Worm (Caenorhabditis elegans) whole organism, mixed stage, embryonic: ENCODE data around the gene fbxa-151.
A peak's percentile ranks its signal among the peaks of the same experiment; 100 is the strongest.

Source experiments
- M03D4.4 ChIP-seq: sonication (generic microtip); optimal IDR thresholded peaks from 2 replicates; lab custom pipeline; 2017; ENCODE audit warnings: mild to moderate bottlenecking, missing genetic modification characterization, missing compliant biosample characterization
- bed-3 ChIP-seq: fragments of 200-800 bp; sonication (Bioruptor generic); optimal IDR thresholded peaks from 3 replicates; lab custom pipeline; 2018; ENCODE audit warnings: mild to moderate bottlenecking, missing genetic modification characterization, moderate library complexity, missing compliant biosample characterization
- ceh-39 ChIP-seq: fragments of 150-350 bp; optimal IDR thresholded peaks from 2 replicates; lab custom pipeline; 2014; ENCODE audit warnings: missing biosample characterization, missing genetic modification characterization
- ceh-43 ChIP-seq: fragments of 200-800 bp; sonication (Bioruptor generic); optimal IDR thresholded peaks from 2 replicates; lab custom pipeline; 2018; ENCODE audit warnings: mild to moderate bottlenecking, missing genetic modification characterization, moderate library complexity, missing compliant biosample characterization
- ceh-83 ChIP-seq: fragments of 200-800 bp; sonication (Bioruptor generic); optimal IDR thresholded peaks from 2 replicates; lab custom pipeline; 2018; ENCODE audit warnings: mild to moderate bottlenecking, missing genetic modification characterization, missing compliant biosample characterization
- ces-1 ChIP-seq: fragments of 150-350 bp; optimal IDR thresholded peaks from 2 replicates; lab custom pipeline; 2014; ENCODE audit warnings: missing biosample characterization, missing genetic modification reagents, missing genetic modification characterization
- cnd-1 ChIP-seq: fragments of 200-800 bp; sonication (Bioruptor generic); optimal IDR thresholded peaks from 2 replicates; lab custom pipeline; 2018; ENCODE audit warnings: mild to moderate bottlenecking, missing genetic modification characterization, missing compliant biosample characterization
- drap-1 ChIP-seq: fragments of 200-800 bp; sonication (Bioruptor generic); optimal IDR thresholded peaks from 3 replicates; lab custom pipeline; 2018; ENCODE audit warnings: mild to moderate bottlenecking, missing genetic modification characterization, missing compliant biosample characterization
- elt-1 ChIP-seq: sonication (generic microtip); optimal IDR thresholded peaks from 2 replicates; lab custom pipeline; 2017; ENCODE audit warnings: missing genetic modification characterization, mild to moderate bottlenecking, missing compliant biosample characterization, antibody characterized with exemption, moderate library complexity, borderline replicate concordance; ENCODE audit not compliant: insufficient read depth
- elt-3 ChIP-seq: fragments of 150-350 bp; optimal IDR thresholded peaks from 2 replicates; lab custom pipeline; 2014; ENCODE audit warnings: missing biosample characterization, missing genetic modification characterization
- flh-1 ChIP-seq: fragments of 200-800 bp; sonication (Bioruptor generic); optimal IDR thresholded peaks from 2 replicates; lab custom pipeline; 2018; ENCODE audit warnings: mild to moderate bottlenecking, missing genetic modification characterization, moderate library complexity, missing compliant biosample characterization
- ham-2 ChIP-seq: fragments of 200-800 bp; sonication (Bioruptor generic); optimal IDR thresholded peaks from 2 replicates; lab custom pipeline; 2018; ENCODE audit warnings: mild to moderate bottlenecking, missing genetic modification characterization, missing compliant biosample characterization
- hlh-1 ChIP-seq: fragments of 150-350 bp; optimal IDR thresholded peaks from 2 replicates; lab custom pipeline; 2014; ENCODE audit warnings: missing biosample characterization, missing genetic modification reagents, missing genetic modification characterization
- lin-13 ChIP-seq: fragments of 150-350 bp; optimal IDR thresholded peaks from 2 replicates; lab custom pipeline; 2014; ENCODE audit warnings: missing biosample characterization, missing genetic modification characterization
- lsy-2 ChIP-seq: fragments of 150-350 bp; optimal IDR thresholded peaks from 2 replicates; lab custom pipeline; 2014; ENCODE audit warnings: missing biosample characterization, missing genetic modification characterization
- mep-1 ChIP-seq: fragments of 150-350 bp; optimal IDR thresholded peaks from 2 replicates; lab custom pipeline; 2017; ENCODE audit warnings: missing biosample characterization, missing genetic modification reagents, missing genetic modification characterization, inconsistent platforms
- mls-2 ChIP-seq: sonication (generic microtip); optimal IDR thresholded peaks from 2 replicates; lab custom pipeline; 2016; ENCODE audit warnings: mild to moderate bottlenecking, missing genetic modification characterization, moderate library complexity, missing compliant biosample characterization
- nhr-2 ChIP-seq: fragments of 150-350 bp; optimal IDR thresholded peaks from 2 replicates; lab custom pipeline; 2014; ENCODE audit warnings: missing biosample characterization, missing genetic modification characterization
- nhr-237 ChIP-seq: fragments of 150-350 bp; optimal IDR thresholded peaks from 2 replicates; lab custom pipeline; 2014; ENCODE audit warnings: missing biosample characterization, missing genetic modification characterization
- nhr-28 ChIP-seq: fragments of 150-350 bp; optimal IDR thresholded peaks from 2 replicates; lab custom pipeline; 2014; ENCODE audit warnings: missing biosample characterization, missing genetic modification characterization
- pha-4 ChIP-seq: fragments of 150-350 bp; optimal IDR thresholded peaks from 2 replicates; lab custom pipeline; 2018; ENCODE audit warnings: missing biosample characterization, missing genetic modification reagents, missing genetic modification characterization
- sptf-1 ChIP-seq: sonication (generic microtip); optimal IDR thresholded peaks from 2 replicates; lab custom pipeline; 2017; ENCODE audit warnings: mild to moderate bottlenecking, missing genetic modification characterization, moderate library complexity, missing compliant biosample characterization
- unc-120 ChIP-seq: sonication (generic microtip); optimal IDR thresholded peaks from 2 replicates; lab custom pipeline; 2017; ENCODE audit warnings: missing genetic modification characterization, missing compliant biosample characterization; ENCODE audit not compliant: poor library complexity, severe bottlenecking

The fbxa-151 gene

DNA sequence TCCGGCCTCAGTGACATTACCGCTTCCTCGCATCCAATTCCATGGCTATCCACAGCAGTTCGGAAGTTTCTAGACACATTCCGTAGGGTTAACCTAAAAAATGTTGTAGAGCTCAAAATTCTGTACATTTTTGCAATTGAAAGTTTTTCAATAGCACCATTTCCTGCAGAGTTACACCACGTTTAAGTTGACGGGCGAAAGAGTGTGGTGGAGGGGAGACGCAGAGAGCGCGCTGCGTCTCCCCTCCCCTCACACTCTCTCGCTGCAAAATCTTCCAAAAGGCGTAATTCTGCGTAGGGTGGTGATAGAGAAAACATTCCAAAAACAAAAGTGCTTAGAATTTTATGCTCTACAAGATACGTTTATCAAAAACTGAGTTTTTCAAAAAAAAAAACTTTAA lies 18.4 kb downstream of the fbxa-151 start:
- no peak for TF ChIP-seq nhr-2 (tag; lab: Kevin White, UChicago)
- TF ChIP-seq M03D4.4 (tag; lab: Kevin White, UChicago): no peak
- no peak for TF ChIP-seq cnd-1 (tag; lab: Kevin White, UChicago)
- TF ChIP-seq drap-1 (GFP tag; lab: Kevin White, UChicago): no peak
- no peak for TF ChIP-seq ham-2 (GFP tag; lab: Kevin White, UChicago)
- no peak for TF ChIP-seq hlh-1 (tag; lab: Kevin White, UChicago)
- TF ChIP-seq ceh-83: no peak

DNA sequence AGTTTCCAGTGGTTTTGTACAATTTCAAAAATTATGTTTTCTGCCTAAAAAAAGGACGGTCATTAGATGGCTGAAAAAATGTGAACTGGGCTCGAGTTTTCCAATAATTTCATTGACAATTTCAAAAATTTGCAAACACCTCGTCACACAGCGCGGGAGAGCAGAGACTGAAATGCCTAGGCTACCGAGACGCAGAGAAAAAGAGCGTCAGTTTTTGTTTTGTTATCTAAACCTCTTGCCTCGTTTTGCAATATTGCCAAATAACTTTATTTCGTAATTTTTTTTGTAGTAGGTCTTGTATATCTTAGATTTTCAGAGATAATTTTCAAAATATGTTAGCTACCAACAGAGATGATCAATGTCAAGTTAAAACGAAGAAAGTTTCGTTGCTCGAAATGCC lies 23.5 kb downstream of the fbxa-151 start, which contains the start of gene fbxa-63:
Gene fbxa-63, plus strand, starts transcription at position 310 of the 400 bp plus-strand sequence.
- TF ChIP-seq ces-1 (GFP tag; lab: Kevin White, UChicago) (peak; percentile 11), bed-3 (GFP tag; lab: Kevin White, UChicago) (no peak)

DNA sequence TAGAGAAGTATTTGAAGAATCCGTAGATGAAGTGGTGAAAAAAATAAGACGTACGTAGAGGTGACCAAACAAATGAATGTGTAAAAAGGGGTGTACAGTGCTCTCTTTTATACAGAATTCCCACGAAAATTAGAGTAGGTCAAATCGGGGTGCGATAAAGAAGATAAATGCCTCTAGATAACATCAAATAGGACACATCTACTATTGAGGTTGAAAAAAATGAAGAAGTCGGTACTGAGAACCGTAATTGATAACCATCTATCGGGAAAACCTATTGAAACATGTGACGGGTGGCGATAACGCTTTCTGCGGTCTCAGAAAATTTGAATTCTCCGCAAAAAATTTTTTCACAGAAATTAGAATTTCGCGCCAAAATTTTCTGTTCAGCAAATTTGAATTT lies 28.0 kb downstream of the fbxa-151 start, which contains the start of gene fbxa-61:
Gene fbxa-61, plus strand, starts transcription at position 345 of the 400 bp plus-strand sequence.
- TF ChIP-seq elt-1 (tag; lab: Kevin White, UChicago): peak; percentile 55
- TF ChIP-seq ceh-43 (GFP tag; lab: Kevin White, UChicago): no peak

DNA sequence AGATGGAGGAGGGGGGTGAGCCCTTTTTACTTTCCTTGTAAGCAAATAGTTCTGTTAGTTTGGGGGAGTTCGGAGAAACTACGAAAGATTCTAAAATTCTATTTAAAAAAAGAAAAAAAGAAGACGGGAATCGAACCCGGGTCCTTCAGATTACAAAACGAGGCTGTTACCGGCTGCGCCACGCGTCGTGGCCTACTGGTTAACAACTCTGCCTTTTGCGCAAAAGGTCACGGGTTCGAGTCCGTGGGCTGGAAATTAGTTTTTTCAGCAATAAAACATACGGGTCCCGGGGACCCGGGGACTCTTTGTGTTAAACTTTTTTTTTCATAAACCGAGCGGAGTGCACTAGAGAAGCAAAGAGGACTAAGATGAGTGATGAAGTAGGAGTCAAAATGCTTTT lies 35.5 kb downstream of the fbxa-151 start:
- no peak for TF ChIP-seq ceh-39 (tag; lab: Kevin White, UChicago)
- no peak for TF ChIP-seq nhr-2 (tag; lab: Kevin White, UChicago)

DNA sequence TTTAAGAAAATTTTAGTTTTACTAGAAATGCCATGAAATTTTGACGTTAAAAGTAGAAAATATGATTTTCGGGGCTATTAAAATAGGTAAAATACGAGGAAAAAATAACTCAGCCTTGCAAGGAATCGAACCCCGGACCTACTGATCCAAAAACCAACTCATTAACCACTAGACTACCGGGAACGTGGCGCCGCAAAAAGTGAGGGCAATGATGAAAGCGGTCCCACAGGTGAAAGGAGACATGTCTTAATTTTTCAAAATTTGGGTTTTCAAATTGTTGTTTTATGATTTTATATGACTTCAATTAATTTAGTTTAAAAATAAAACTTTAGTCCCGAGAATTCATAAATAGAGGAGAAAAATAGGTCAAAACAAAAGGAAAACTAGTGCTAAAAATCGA lies 36.0 kb downstream of the fbxa-151 start:
- TF ChIP-seq mep-1 (tag; lab: Kevin White, UChicago) (no peak), hlh-1 (tag; lab: Kevin White, UChicago) (no peak), elt-3 (no peak), cnd-1 (tag; lab: Kevin White, UChicago) (no peak), sptf-1 (tag; lab: Kevin White, UChicago) (no peak), drap-1 (GFP tag; lab: Kevin White, UChicago) (no peak), flh-1 (GFP tag; lab: Kevin White, UChicago) (no peak), lsy-2 (tag; lab: Kevin White, UChicago) (no peak)

DNA sequence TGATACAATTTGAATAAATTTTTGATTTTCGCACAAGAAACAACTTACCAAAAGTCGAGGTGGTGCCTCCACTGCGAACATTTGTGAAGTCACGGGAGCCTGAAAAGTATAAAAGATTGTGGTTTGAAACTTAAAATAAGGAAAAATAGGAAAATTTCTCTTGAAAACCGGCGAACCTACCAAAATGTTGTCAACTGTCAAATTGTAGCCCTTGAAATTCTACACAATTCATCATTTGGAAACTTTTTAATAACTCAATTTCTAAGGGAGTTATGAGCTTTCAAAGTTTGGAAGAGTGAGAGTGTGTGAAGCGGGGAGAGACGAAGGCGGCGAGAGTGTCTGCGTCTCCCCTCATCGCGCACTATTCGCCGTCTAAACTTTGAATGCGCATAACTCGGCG lies 36.5 kb downstream of the fbxa-151 start, which contains the start of gene pes-4:
Gene pes-4, minus strand, starts transcription at position 101 of the 400 bp plus-strand sequence.
- TF ChIP-seq ces-1 (GFP tag; lab: Kevin White, UChicago): peak; percentile 27
- TF ChIP-seq ham-2 (GFP tag; lab: Kevin White, UChicago): no peak
- TF ChIP-seq unc-120 (tag; lab: Kevin White, UChicago): no peak
- TF ChIP-seq lin-13 (tag; lab: Kevin White, UChicago): no peak

DNA sequence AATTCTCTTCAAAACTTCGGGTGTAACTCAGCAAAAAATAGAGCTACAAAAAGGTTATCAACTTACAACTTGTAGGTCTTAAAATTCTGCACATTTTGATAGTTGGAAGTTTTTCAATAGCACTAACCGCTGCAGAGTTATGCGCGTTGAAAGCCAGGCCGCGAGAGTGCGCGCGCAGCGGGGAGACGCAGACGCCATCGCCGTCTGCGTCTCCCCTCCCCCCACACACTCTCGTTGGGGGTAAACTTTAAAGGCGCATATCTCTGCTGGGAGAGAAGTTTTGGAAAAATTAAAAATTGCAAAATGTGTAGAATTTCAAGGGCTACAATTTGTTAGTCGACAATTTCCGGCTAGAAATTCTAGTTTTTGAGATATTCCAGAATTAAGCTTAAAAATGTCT lies 37.2 kb downstream of the fbxa-151 start:
- TF ChIP-seq nhr-28 (tag; lab: Kevin White, UChicago): no peak
- TF ChIP-seq mep-1 (tag; lab: Kevin White, UChicago): no peak

DNA sequence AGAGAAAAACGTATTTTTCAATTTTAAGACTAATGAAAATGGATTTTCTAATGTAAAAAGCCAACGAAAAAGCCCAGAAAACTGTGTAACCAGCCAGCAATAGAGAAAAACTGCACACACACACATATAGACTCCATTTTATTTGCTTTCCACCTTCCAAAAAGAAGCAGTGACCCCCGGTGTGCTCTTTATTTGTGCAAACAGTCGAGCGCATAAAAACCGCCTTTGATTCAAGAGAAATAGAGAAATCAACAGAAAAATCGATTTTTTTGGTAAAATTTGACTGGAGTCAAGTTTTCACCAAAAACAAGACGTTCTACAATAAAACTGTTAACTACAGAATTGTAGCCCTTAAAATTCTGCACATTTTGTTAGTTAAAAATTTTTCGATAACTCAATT lies 38.1 kb downstream of the fbxa-151 start:
- TF ChIP-seq lin-13 (tag; lab: Kevin White, UChicago) (no peak), mls-2 (tag; lab: Kevin White, UChicago) (no peak)

DNA sequence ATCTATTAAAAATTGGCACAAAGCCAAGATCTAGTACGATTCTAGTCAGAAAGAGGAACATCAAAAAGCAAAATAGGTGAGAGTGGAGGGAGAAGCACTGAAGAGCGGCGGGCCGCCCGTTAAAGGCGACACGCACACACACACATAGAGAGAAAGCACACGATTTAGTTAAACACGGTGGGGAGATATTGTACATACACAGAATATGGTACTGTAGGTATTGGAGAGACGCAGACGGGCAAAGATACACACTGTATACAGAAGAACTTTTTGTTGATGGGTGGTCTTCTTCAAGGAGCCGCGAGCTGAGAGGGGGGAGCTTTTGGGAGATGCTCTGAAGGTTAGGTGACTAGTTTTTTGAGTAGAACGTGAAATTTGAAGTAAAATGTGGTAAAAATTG lies 40.4 kb downstream of the fbxa-151 start:
- TF ChIP-seq sptf-1 (tag; lab: Kevin White, UChicago) (peak; percentile 16), nhr-237 (tag; lab: Kevin White, UChicago) (no peak), lsy-2 (tag; lab: Kevin White, UChicago) (peak; percentile 20), pha-4 (tag; lab: Kevin White, UChicago) (peak; percentile 98), elt-1 (tag; lab: Kevin White, UChicago) (no peak)
- TF ChIP-seq, all 35 proteins: peak for 3
